Worm (Caenorhabditis elegans): ENCODE data around the gene nsph-3.1.
A peak's percentile ranks its signal among the peaks of the same experiment; 100 is the strongest.

The nsph-3.1 gene

ce11 chrIV:10935853-10936491 lies 13.6 kb upstream of the nsph-3.1 start, which contains the start of gene lgg-2 (continued):
- TF ChIP-seq ceh-14 (tag; optimal IDR thresholded peaks at IDR 0.05), result peak; percentile 7
- peak; percentile 88 for TF ChIP-seq nfya-1 (tag; optimal IDR thresholded peaks at IDR 0.05)
- peak; percentile 45 for TF ChIP-seq fax-1 (tag; optimal IDR thresholded peaks at IDR 0.05)
- TF ChIP-seq dmd-4 (tag; optimal IDR thresholded peaks at IDR 0.05; ENCODE audit: borderline replicate concordance), result peak; percentile 46
- no peak for TF ChIP-seq ama-1 (optimal IDR thresholded peaks at IDR 0.05)
- no peak for TF ChIP-seq T23F11.4 (GFP tag; optimal IDR thresholded peaks at IDR 0.05)
- peak; percentile 26 for TF ChIP-seq F13H6.1 (tag; optimal IDR thresholded peaks at IDR 0.05)
- TF ChIP-seq fkh-10 (GFP tag; optimal IDR thresholded peaks at IDR 0.05), result no peak
- TF ChIP-seq pag-3 (tag; optimal IDR thresholded peaks at IDR 0.05; ENCODE audit: borderline replicate concordance), result no peak
- TF ChIP-seq sox-4 (tag; optimal IDR thresholded peaks at IDR 0.05), result no peak
- TF ChIP-seq Y22D7AL.16 (tag; optimal IDR thresholded peaks at IDR 0.05), result no peak
- TF ChIP-seq ets-4 (tag; optimal IDR thresholded peaks at IDR 0.05), result peak; percentile 29
- no peak for TF ChIP-seq ceh-19 (GFP tag; optimal IDR thresholded peaks at IDR 0.05)
- peak; percentile 75 for TF ChIP-seq rnt-1 (tag; optimal IDR thresholded peaks at IDR 0.05)
- TF ChIP-seq madf-2 (tag; optimal IDR thresholded peaks at IDR 0.05), result no peak

ce11 chrIV:10936906-10937540 lies 12.6 kb upstream of the nsph-3.1 start, which contains the start of gene fic-1:
Gene fic-1 (plus strand): TSS chrIV:10937454.
- TF ChIP-seq unc-42 (tag; optimal IDR thresholded peaks at IDR 0.05) (peak; percentile 99), pros-1 (tag; optimal IDR thresholded peaks at IDR 0.05) (no peak), pqm-1 (tag; optimal IDR thresholded peaks at IDR 0.05) (no peak), hlh-13 (GFP tag; optimal IDR thresholded peaks at IDR 0.05) (no peak), hlh-30 (tag; optimal IDR thresholded peaks at IDR 0.05; ENCODE audit: insufficient read depth) (peak; percentile 56), ceh-31 (tag; optimal IDR thresholded peaks at IDR 0.05) (peak; percentile 78), elt-4 (tag; optimal IDR thresholded peaks at IDR 0.05) (no peak), ceh-48 (tag; optimal IDR thresholded peaks at IDR 0.05) (peak; percentile 98), hlh-8 (tag; optimal IDR thresholded peaks at IDR 0.05) (no peak), ceh-19 (GFP tag; optimal IDR thresholded peaks at IDR 0.05) (no peak), lin-11 (tag; optimal IDR thresholded peaks at IDR 0.05) (no peak), hlh-15 (tag; optimal IDR thresholded peaks at IDR 0.05) (no peak), fkh-10 (GFP tag; optimal IDR thresholded peaks at IDR 0.05) (no peak), unc-55 (GFP tag; optimal IDR thresholded peaks at IDR 0.05) (peak; percentile 13), tbx-2 (tag; optimal IDR thresholded peaks at IDR 0.05) (peak; percentile 18), ahr-1 (tag; optimal IDR thresholded peaks at IDR 0.05) (no peak), nfya-1 (tag; optimal IDR thresholded peaks at IDR 0.05) (peak; percentile 52)

ce11 chrIV:10948797-10949196 lies 813 bp upstream of the nsph-3.1 start, which contains the start of gene Y69E1A.1:
Gene Y69E1A.1 (minus strand): TSS chrIV:10948897.
- TF ChIP-seq ceh-2 (tag; optimal IDR thresholded peaks at IDR 0.05), result no peak
- no peak for TF ChIP-seq ceh-9 (tag; optimal IDR thresholded peaks at IDR 0.05)
- TF ChIP-seq npax-4 (tag; optimal IDR thresholded peaks at IDR 0.05), result no peak
- TF ChIP-seq elt-4 (tag; optimal IDR thresholded peaks at IDR 0.05), result no peak
- TF ChIP-seq ets-4 (tag; optimal IDR thresholded peaks at IDR 0.05), result no peak
- TF ChIP-seq fkh-10 (GFP tag; optimal IDR thresholded peaks at IDR 0.05), result no peak
- TF ChIP-seq nhr-11 (tag; optimal IDR thresholded peaks at IDR 0.05), result no peak
- no peak for TF ChIP-seq dve-1 (tag; optimal IDR thresholded peaks at IDR 0.05)
- no peak for TF ChIP-seq tbx-2 (tag; optimal IDR thresholded peaks at IDR 0.05)
- no peak for TF ChIP-seq eyg-1 (tag; optimal IDR thresholded peaks at IDR 0.05)
- TF ChIP-seq ttx-3 (tag; optimal IDR thresholded peaks at IDR 0.05), result no peak
- TF ChIP-seq odd-2 (tag; optimal IDR thresholded peaks at IDR 0.05), result no peak
- TF ChIP-seq hlh-30 (tag; optimal IDR thresholded peaks at IDR 0.05; ENCODE audit: insufficient read depth), result no peak

Measured in whole organism, late embryonic.